Fruit fly (Drosophila melanogaster) whole organism, embryonic: Measurements from ENCODE around the gene CG32066.

Source experiments
- CG10267 ChIP-seq: fragments of 200-800 bp; sonication (Bioruptor generic); optimal IDR thresholded peaks from 2 replicates; lab custom pipeline; 2018; ENCODE audit warnings: missing biosample characterization, mild to moderate bottlenecking, missing genetic modification characterization, moderate library complexity
- CG11093 ChIP-seq: fragments of 200-800 bp; sonication (Bioruptor generic); IDR thresholded peaks from 3 replicates; pipeline ENCODE4 v1.3.6; 2022; ENCODE audit warnings: missing biosample characterization, missing genetic modification characterization
- CG14050 ChIP-seq: fragments of 200-800 bp; sonication (Bioruptor generic); IDR thresholded peaks from 3 replicates; pipeline ENCODE4 v1.3.6; 2022; ENCODE audit warnings: missing biosample characterization, missing genetic modification characterization
- CG17361 ChIP-seq: fragments of 200-800 bp; sonication (Bioruptor generic); IDR thresholded peaks from 3 replicates; pipeline ENCODE4 v1.3.6; 2022; ENCODE audit warnings: missing biosample characterization, missing genetic modification characterization
- CG18476 ChIP-seq: fragments of 200-800 bp; sonication (Bioruptor generic); optimal IDR thresholded peaks from 2 replicates; lab custom pipeline; 2016; ENCODE audit warnings: missing biosample characterization, mild to moderate bottlenecking, missing genetic modification characterization
- CG18764 ChIP-seq: fragments of 200-800 bp; sonication (Bioruptor generic); optimal IDR thresholded peaks from 3 replicates; lab custom pipeline; 2016; ENCODE audit warnings: missing biosample characterization, missing genetic modification characterization
- CG33213 ChIP-seq: fragments of 200-800 bp; sonication (Bioruptor generic); optimal IDR thresholded peaks from 3 replicates; lab custom pipeline; 2016; ENCODE audit warnings: missing biosample characterization, missing genetic modification characterization
- CG34224 ChIP-seq: fragments of 200-800 bp; sonication (Bioruptor generic); IDR thresholded peaks from 3 replicates; pipeline ENCODE4 v1.3.6; 2022; ENCODE audit warnings: missing biosample characterization, missing genetic modification characterization; ENCODE audit not compliant: partially characterized antibody
- CG34376 ChIP-seq: fragments of 200-800 bp; sonication (Bioruptor generic); optimal IDR thresholded peaks from 2 replicates; lab custom pipeline; 2018; ENCODE audit warnings: missing biosample characterization, mild to moderate bottlenecking, missing genetic modification characterization
- CG8944 ChIP-seq: fragments of 200-800 bp; sonication (Bioruptor generic); optimal IDR thresholded peaks from 3 replicates; lab custom pipeline; 2016; ENCODE audit warnings: missing biosample characterization, missing genetic modification characterization
- Dbx ChIP-seq: fragments of 200-800 bp; sonication (Bioruptor generic); IDR thresholded peaks from 3 replicates; pipeline ENCODE4 v1.3.6; 2022; ENCODE audit warnings: missing biosample characterization, missing genetic modification characterization
- Deaf1 ChIP-seq: fragments of 200-800 bp; optimal IDR thresholded peaks from 3 replicates; lab custom pipeline; 2019; ENCODE audit warnings: missing biosample characterization, mild to moderate bottlenecking, missing genetic modification characterization, moderate library complexity
- Gug ChIP-seq: fragments of 200-800 bp; sonication (Bioruptor generic); IDR thresholded peaks from 4 replicates; pipeline ENCODE4 v1.3.6; 2022; ENCODE audit warnings: missing biosample characterization, missing genetic modification characterization
- HHEX ChIP-seq: fragments of 200-800 bp; sonication (Bioruptor generic); optimal IDR thresholded peaks from 3 replicates; lab custom pipeline; 2017; ENCODE audit warnings: missing biosample characterization, mild to moderate bottlenecking, missing genetic modification characterization, missing genetic modification reagents
- MTF-1 ChIP-seq: fragments of 200-800 bp; sonication (Bioruptor generic); optimal IDR thresholded peaks from 2 replicates; lab custom pipeline; 2018; ENCODE audit warnings: missing biosample characterization, mild to moderate bottlenecking, missing genetic modification characterization, borderline replicate concordance
- Med ChIP-seq: fragments of 200-800 bp; sonication (Bioruptor generic); peaks from one replicate; lab custom pipeline; 2016; ENCODE audit warnings: missing biosample characterization, missing genetic modification characterization, mild to moderate bottlenecking, inconsistent platforms, moderate library complexity
- Meics ChIP-seq: fragments of 200-800 bp; sonication (Bioruptor generic); optimal IDR thresholded peaks from 2 replicates; lab custom pipeline; 2017; ENCODE audit warnings: missing biosample characterization, mild to moderate bottlenecking, missing genetic modification characterization
- NC2α ChIP-seq: fragments of 200-800 bp; sonication (Bioruptor generic); optimal IDR thresholded peaks from 2 replicates; lab custom pipeline; 2016; ENCODE audit warnings: missing biosample characterization, missing genetic modification characterization
- Pdp1 ChIP-seq, 2 experiments: fragments of 200-800 bp; sonication (Bioruptor generic); optimal IDR thresholded peaks; 3 replicates each; lab custom pipeline; 2016; ENCODE audit warnings: missing biosample characterization in 2 of 2, missing genetic modification characterization in 2 of 2, mild to moderate bottlenecking in 1 of 2, moderate library complexity in 1 of 2
- Poxn ChIP-seq: fragments of 200-800 bp; sonication (Bioruptor generic); IDR thresholded peaks from 2 replicates; pipeline ENCODE4 v1.3.6; 2022; ENCODE audit warnings: missing biosample characterization, missing genetic modification characterization
- Sox102F ChIP-seq: fragments of 200-800 bp; sonication (Bioruptor generic); optimal IDR thresholded peaks from 2 replicates; lab custom pipeline; 2018; ENCODE audit warnings: missing biosample characterization, mild to moderate bottlenecking, missing genetic modification characterization, moderate library complexity
- Sry-β ChIP-seq: fragments of 200-800 bp; sonication (Bioruptor generic); optimal IDR thresholded peaks from 2 replicates; lab custom pipeline; 2018; ENCODE audit warnings: missing biosample characterization, mild to moderate bottlenecking, missing genetic modification characterization, moderate library complexity
- Vsx1 ChIP-seq: fragments of 200-800 bp; sonication (Bioruptor generic); optimal IDR thresholded peaks from 2 replicates; lab custom pipeline; 2017; ENCODE audit warnings: missing biosample characterization, mild to moderate bottlenecking, missing genetic modification characterization, missing genetic modification reagents
- Xbp1 ChIP-seq: fragments of 200-800 bp; sonication (Bioruptor generic); optimal IDR thresholded peaks from 3 replicates; lab custom pipeline; 2016; ENCODE audit warnings: missing biosample characterization, mild to moderate bottlenecking, missing genetic modification characterization
- ash1 ChIP-seq: fragments of 200-800 bp; sonication (Bioruptor generic); optimal IDR thresholded peaks from 2 replicates; lab custom pipeline; 2018; ENCODE audit warnings: missing biosample characterization, mild to moderate bottlenecking, missing genetic modification characterization
- chn ChIP-seq: fragments of 200-800 bp; sonication (Bioruptor generic); optimal IDR thresholded peaks from 2 replicates; lab custom pipeline; 2016; ENCODE audit warnings: missing biosample characterization, missing genetic modification characterization
- corto ChIP-seq: fragments of 200-800 bp; sonication (Bioruptor generic); optimal IDR thresholded peaks from 2 replicates; lab custom pipeline; 2016; ENCODE audit warnings: missing biosample characterization, mild to moderate bottlenecking, missing genetic modification characterization, moderate library complexity
- esg ChIP-seq: fragments of 200-800 bp; sonication (Bioruptor generic); conservative IDR thresholded peaks from 2 replicates; pipeline ENCODE4 v1.3.6; 2022; ENCODE audit warnings: missing biosample characterization, missing genetic modification characterization
- eve ChIP-seq, 2 experiments: fragments of >200 bp; optimal IDR thresholded peaks; 2 replicates each; lab custom pipeline; 2017; ENCODE audit warnings: missing biosample characterization in 2 of 2, missing genetic modification characterization in 2 of 2
- fd102C ChIP-seq: fragments of 200-800 bp; sonication (Bioruptor generic); optimal IDR thresholded peaks from 2 replicates; lab custom pipeline; 2018; ENCODE audit warnings: missing biosample characterization, mild to moderate bottlenecking, missing genetic modification characterization, moderate library complexity
- fru ChIP-seq: fragments of >200 bp; optimal IDR thresholded peaks from 2 replicates; lab custom pipeline; 2017
- fu2 ChIP-seq: fragments of 200-800 bp; sonication (Bioruptor generic); optimal IDR thresholded peaks from 2 replicates; lab custom pipeline; 2016; ENCODE audit warnings: missing biosample characterization, missing genetic modification characterization
- gcm ChIP-seq: fragments of 200-800 bp; sonication (Bioruptor generic); optimal IDR thresholded peaks from 2 replicates; lab custom pipeline; 2019; ENCODE audit warnings: missing biosample characterization, mild to moderate bottlenecking, missing genetic modification characterization, moderate library complexity
- lilli ChIP-seq: fragments of 200-800 bp; sonication (Bioruptor generic); optimal IDR thresholded peaks from 3 replicates; lab custom pipeline; 2016; ENCODE audit warnings: missing biosample characterization, missing genetic modification characterization
- tna ChIP-seq: fragments of 200-800 bp; sonication (Bioruptor generic); IDR thresholded peaks from 2 replicates; pipeline ENCODE4 v1.3.6; 2022; ENCODE audit warnings: missing biosample characterization, missing genetic modification characterization; ENCODE audit not compliant: partially characterized antibody
- tx ChIP-seq: fragments of 200-800 bp; sonication (Bioruptor generic); optimal IDR thresholded peaks from 2 replicates; lab custom pipeline; 2016; ENCODE audit warnings: missing biosample characterization, missing genetic modification characterization
- zen ChIP-seq: fragments of 200-800 bp; sonication (Bioruptor generic); optimal IDR thresholded peaks from 3 replicates; lab custom pipeline; 2018; ENCODE audit warnings: missing biosample characterization, mild to moderate bottlenecking, missing genetic modification characterization, moderate library complexity
- zen2 ChIP-seq: fragments of 200-800 bp; sonication (Bioruptor generic); IDR thresholded peaks from 3 replicates; pipeline ENCODE4 v1.3.6; 2022; ENCODE audit warnings: missing biosample characterization, missing genetic modification characterization; ENCODE audit not compliant: partially characterized antibody

CG32066 gene

DNA sequence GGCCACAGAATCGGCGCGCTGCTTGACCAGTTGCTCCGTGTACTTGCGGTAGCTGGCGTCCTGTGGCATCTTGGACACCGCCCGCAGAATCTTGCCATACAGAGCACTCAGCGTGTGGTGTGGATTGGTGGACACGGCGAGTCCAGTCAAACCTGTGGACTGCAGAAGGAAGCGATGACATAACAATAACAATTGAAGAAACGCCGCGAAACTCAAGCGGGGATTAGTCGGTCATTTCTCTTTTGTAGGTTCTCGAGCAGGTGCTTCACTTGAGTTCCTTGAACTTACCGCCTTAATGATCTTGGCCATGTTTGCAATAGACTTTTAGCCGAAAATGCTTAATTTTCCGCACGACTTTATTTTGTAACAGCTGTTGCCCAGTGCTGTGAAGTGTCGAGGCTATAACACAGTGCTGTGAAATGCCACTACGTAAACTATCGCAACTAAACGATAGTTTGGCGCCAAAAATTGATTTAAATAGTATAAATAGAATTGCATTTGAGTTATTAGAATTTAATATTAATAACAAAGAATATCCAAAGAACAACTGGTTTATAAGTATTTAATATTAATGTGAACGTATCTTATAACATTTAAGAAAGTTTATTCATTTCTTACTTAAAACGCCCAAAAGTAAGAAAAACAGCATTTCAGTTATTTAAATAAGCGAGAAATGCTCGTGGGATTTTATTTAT, 33.0 kb upstream of the CG32066 start, which contains the start of gene ND-13B (continued):
- no peak for TF ChIP-seq fu2 (GFP tag; lab: Kevin White, UChicago)
- no peak for TF ChIP-seq Poxn (GFP tag; lab: Robert Waterston, UW)
- no peak for TF ChIP-seq CG11093 (GFP tag; lab: Robert Waterston, UW)
- peak; percentile 8 for TF ChIP-seq Meics
- peak; percentile 85 for TF ChIP-seq CG34224 (GFP tag; lab: Robert Waterston, UW)
- no peak for TF ChIP-seq NC2α (GFP tag; lab: Kevin White, UChicago)
- no peak; the same call in 2 of the 3 replicates for TF ChIP-seq zen2 (GFP tag; lab: Robert Waterston, UW)
- peak; percentile 4 for TF ChIP-seq Xbp1 (GFP tag; lab: Kevin White, UChicago)
- TF ChIP-seq esg, result no peak
- no peak for TF ChIP-seq fd102C (GFP tag; lab: Kevin White, UChicago)
- no peak for TF ChIP-seq Vsx1 (GFP tag; lab: Kevin White, UChicago)
- TF ChIP-seq CG17361 (GFP tag; lab: Robert Waterston, UW), result no peak
- no peak for TF ChIP-seq tx
- TF ChIP-seq CG33213 (GFP tag; lab: Kevin White, UChicago), result peak; percentile 37
- TF ChIP-seq corto (GFP tag; lab: Kevin White, UChicago), result no peak
- TF ChIP-seq tna (GFP tag; lab: Robert Waterston, UW), result no peak
- TF ChIP-seq Sox102F (GFP tag; lab: Kevin White, UChicago), result no peak

DNA sequence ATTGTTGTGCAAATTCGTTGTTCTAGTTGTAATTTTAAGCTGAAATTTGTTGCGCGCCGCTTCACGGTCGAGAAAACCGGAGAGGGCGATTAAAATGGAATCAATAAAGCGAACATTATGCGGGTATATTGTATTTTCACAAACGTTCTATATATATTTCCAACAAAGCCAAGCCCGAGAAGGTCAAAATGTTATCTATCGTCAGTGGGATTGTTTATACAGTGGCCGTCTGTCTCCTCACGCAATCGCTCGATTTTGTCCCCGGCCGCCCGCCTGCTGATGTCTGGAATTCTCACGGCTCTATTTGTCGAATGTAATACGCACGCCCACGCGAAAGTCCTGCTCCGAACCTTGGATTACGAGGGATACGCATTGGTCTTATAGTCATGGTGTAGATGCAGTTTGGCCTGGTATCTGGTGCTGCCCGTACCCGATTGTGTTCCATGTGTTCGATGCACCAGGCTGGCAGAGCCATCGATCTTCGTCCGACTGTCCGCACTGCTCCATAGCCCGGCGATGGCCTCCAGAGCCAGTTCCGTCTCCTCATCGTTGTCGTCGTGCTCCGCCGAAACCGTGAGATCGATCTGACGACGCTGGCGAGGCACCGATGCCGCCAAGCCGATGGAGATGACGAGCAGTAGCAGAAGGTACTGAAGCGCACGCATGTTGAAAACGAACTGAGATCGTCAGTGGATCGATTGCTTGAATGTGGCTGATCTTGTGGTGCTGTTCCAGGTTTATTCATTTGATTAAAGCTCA, 31.8 kb upstream of the CG32066 start, which contains the start of gene CG33493:
CG33493 (minus strand) TSS at position 709 of the 759 bp plus-strand sequence.
- TF ChIP-seq Gug (GFP tag; lab: Robert Waterston, UW), result no peak
- peak; percentile 62 for TF ChIP-seq Med (GFP tag; lab: Kevin White, UChicago)
- TF ChIP-seq chn, result no peak
- TF ChIP-seq lilli (GFP tag; lab: Kevin White, UChicago), result no peak
- no peak for TF ChIP-seq fru (lab: Kevin White, UChicago)
- no peak for TF ChIP-seq HHEX
- no peak for TF ChIP-seq Dbx (GFP tag; lab: Robert Waterston, UW)
- no peak for TF ChIP-seq eve (GFP tag; optimal IDR thresholded peaks at IDR 0.05; lab: Kevin White, UChicago)
- TF ChIP-seq Deaf1 (tag; lab: Kevin White, UChicago), result peak; percentile 2
- no peak for TF ChIP-seq MTF-1 (GFP tag; lab: Kevin White, UChicago)
- TF ChIP-seq Sry-β, result no peak
- TF ChIP-seq CG18476 (GFP tag; lab: Kevin White, UChicago), result no peak
- TF ChIP-seq CG18764, result no peak
- no peak for TF ChIP-seq CG10267
- TF ChIP-seq ash1 (GFP tag; lab: Kevin White, UChicago), result no peak
- TF ChIP-seq CG34376 (GFP tag; lab: Kevin White, UChicago), result peak; percentile 41
- peak; percentile 19 for TF ChIP-seq gcm (GFP tag; lab: Kevin White, UChicago)
- no peak for TF ChIP-seq CG8944 (GFP tag; lab: Kevin White, UChicago)
- no peak for TF ChIP-seq zen (tag; lab: Kevin White, UChicago)
- TF ChIP-seq CG14050 (GFP tag; lab: Robert Waterston, UW), result no peak
- peak in 1 of 2 experiments; percentile 40 for TF ChIP-seq Pdp1 (GFP tag; optimal IDR thresholded peaks at IDR 0.05; lab: Kevin White, UChicago)
